Fruit fly (Drosophila melanogaster) whole organism, embryonic: ENCODE results near the gene uncNacbeta.

Experiments used
- CG14667 ChIP-seq: fragments of 200-800 bp; sonication (Bioruptor generic); IDR thresholded peaks from 2 replicates; pipeline ENCODE4 v1.3.6; 2022; ENCODE audit warnings: missing biosample characterization, missing genetic modification characterization
- CG16815 ChIP-seq: fragments of 200-800 bp; sonication (Bioruptor generic); optimal IDR thresholded peaks from 3 replicates; lab custom pipeline; 2017; ENCODE audit warnings: missing biosample characterization, mild to moderate bottlenecking, missing genetic modification characterization
- ato ChIP-seq: fragments of 200-800 bp; sonication (Bioruptor generic); IDR thresholded peaks from 2 replicates; pipeline ENCODE4 v1.3.6; 2022; ENCODE audit warnings: missing biosample characterization, missing genetic modification characterization; ENCODE audit not compliant: partially characterized antibody
- lilli ChIP-seq: fragments of 200-800 bp; sonication (Bioruptor generic); optimal IDR thresholded peaks from 3 replicates; lab custom pipeline; 2016; ENCODE audit warnings: missing biosample characterization, missing genetic modification characterization

- TF ChIP-seq lilli (GFP tag; lab: Kevin White, UChicago): no peak
- TF ChIP-seq CG14667 (GFP tag; lab: Robert Waterston, UW): no peak
- no peak for TF ChIP-seq ato (GFP tag; lab: Robert Waterston, UW)
- TF ChIP-seq CG16815 (GFP tag; lab: Kevin White, UChicago): no peak
These were observed 40.4 kb upstream of the uncNacbeta start for dm6 chr2L:604060-604459.
